Worm (Caenorhabditis elegans) whole organism, L3 larva: ENCODE data around the gene F13E9.9.

Source experiments
- ceh-82 ChIP-seq: fragments of 150-350 bp; optimal IDR thresholded peaks from 2 replicates; lab custom pipeline; 2014; ENCODE audit warnings: missing biosample characterization, missing genetic modification characterization
- elt-2 ChIP-seq: sonication (generic microtip); optimal IDR thresholded peaks from 2 replicates; lab custom pipeline; 2016; ENCODE audit warnings: missing genetic modification reagents, mild to moderate bottlenecking, missing genetic modification characterization, missing compliant biosample characterization
- elt-3 ChIP-seq, 3 experiments: fragments of 150-350 bp in 1 of 3; sonication (generic microtip) in 2 of 3; optimal IDR thresholded peaks; 2 replicates in 2 of 3; 4 replicates in 1 of 3; lab custom pipeline; 2014 to 2017; ENCODE audit warnings: missing biosample characterization in 3 of 3, missing genetic modification characterization in 3 of 3
- fkh-10 ChIP-seq: sonication (generic microtip); optimal IDR thresholded peaks from 2 replicates; lab custom pipeline; 2017; ENCODE audit warnings: missing biosample characterization, missing genetic modification reagents, missing genetic modification characterization
- fos-1 ChIP-seq: fragments of 150-350 bp; optimal IDR thresholded peaks from 2 replicates; lab custom pipeline; 2014; ENCODE audit warnings: missing biosample characterization, missing genetic modification characterization
- lin-15B ChIP-seq: fragments of 150-350 bp; optimal IDR thresholded peaks from 2 replicates; lab custom pipeline; 2014; ENCODE audit warnings: missing biosample characterization, missing genetic modification characterization
- mml-1 ChIP-seq: fragments of 150-350 bp; sonication (generic microtip); optimal IDR thresholded peaks from 3 replicates; lab custom pipeline; 2014; ENCODE audit warnings: missing biosample characterization, missing genetic modification characterization
- nhr-237 ChIP-seq: fragments of 150-350 bp; optimal IDR thresholded peaks from 2 replicates; lab custom pipeline; 2014; ENCODE audit warnings: missing biosample characterization, missing genetic modification characterization
- unc-39 ChIP-seq: sonication (generic microtip); optimal IDR thresholded peaks from 4 replicates; lab custom pipeline; 2017; ENCODE audit warnings: missing biosample characterization, missing genetic modification characterization

ce11 chrIV:10880264-10880663, 18.7 kb downstream of the F13E9.9 start, which contains the start of gene fipr-15:
- no peak for TF ChIP-seq nhr-237 (tag; lab: Kevin White, UChicago)
- no peak for TF ChIP-seq lin-15B (tag; lab: Kevin White, UChicago)
- no peak for TF ChIP-seq fos-1 (tag; lab: Kevin White, UChicago)
- TF ChIP-seq mml-1 = no peak
- no peak for TF ChIP-seq ceh-82 (tag; lab: Kevin White, UChicago)
- TF ChIP-seq fkh-10 = no peak
- no peak for TF ChIP-seq elt-3 (tag; optimal IDR thresholded peaks at IDR 0.05; lab: Kevin White, UChicago)
- no peak for TF ChIP-seq unc-39
- no peak for TF ChIP-seq elt-2 (tag; lab: Kevin White, UChicago)
